Worm (Caenorhabditis elegans) whole organism, early embryonic: ENCODE results near the gene R13H4.7.

Source experiments
- aly-1 ChIP-seq: sonication (generic microtip); optimal IDR thresholded peaks from 2 replicates; lab custom pipeline; 2016; ENCODE audit warnings: missing genetic modification characterization, missing compliant biosample characterization
- scrt-1 ChIP-seq: fragments of 200-800 bp; sonication (Bioruptor generic); IDR thresholded peaks from 2 replicates; pipeline ENCODE4 v1.3.6; 2022; ENCODE audit warnings: missing genetic modification characterization, missing compliant biosample characterization
- tbx-37 ChIP-seq: fragments of 200-800 bp; sonication (Bioruptor generic); conservative IDR thresholded peaks from 2 replicates; pipeline ENCODE4 v1.3.6; 2022; ENCODE audit warnings: missing genetic modification reagents, missing genetic modification characterization, missing compliant biosample characterization

DNA sequence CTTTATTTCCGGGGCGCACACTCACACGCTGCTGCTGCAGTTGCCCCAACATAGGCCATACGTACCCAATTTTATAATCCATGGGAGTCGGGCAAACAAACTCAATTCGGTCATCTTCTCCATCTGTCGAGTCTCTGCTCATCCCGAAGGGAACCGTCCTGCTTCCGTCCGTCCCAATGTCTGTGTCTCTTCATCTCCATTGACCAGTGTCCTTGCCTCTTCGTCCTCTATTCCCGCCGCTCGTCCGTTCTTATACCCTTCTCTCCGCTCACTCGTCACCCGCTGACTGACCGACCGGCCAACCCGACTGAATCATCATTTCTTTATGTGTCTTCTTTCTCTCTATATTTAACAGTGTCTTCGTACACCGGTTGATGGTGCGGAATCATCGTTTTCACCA lies 23.2 kb downstream of the R13H4.7 start:
- TF ChIP-seq scrt-1 (GFP tag; lab: Robert Waterston, UW) (no peak), tbx-37 (no peak), aly-1 (tag; lab: Kevin White, UChicago) (peak; percentile 74)
